Fruit fly (Drosophila melanogaster): ENCODE measurements around the gene vig2.
A peak's percentile ranks its signal among the peaks of the same experiment; 100 is the strongest.

Gene vig2

dm6 chr3R:25168259-25168972 is 45.2 kb downstream of the vig2 start (continued):
- TF ChIP-seq hkb (optimal IDR thresholded peaks at IDR 0.05) (no peak), hkb (GFP tag; IDR thresholded peaks at IDR 0.05) (peak; percentile 37), CG18262 (tag; optimal IDR thresholded peaks at IDR 0.05) (peak; percentile 55), Sox100B (GFP tag; optimal IDR thresholded peaks at IDR 0.05) (peak; percentile 48), Ssrp (tag; optimal IDR thresholded peaks at IDR 0.05) (peak; percentile 31), CG6683 (GFP tag; optimal IDR thresholded peaks at IDR 0.05) (peak; percentile 34), sens-2 (GFP tag; IDR thresholded peaks at IDR 0.05) (no peak), CG7745 (tag; optimal IDR thresholded peaks at IDR 0.05) (no peak), D19A (tag; optimal IDR thresholded peaks at IDR 0.05) (peak; percentile 30), CG10543 (GFP tag; optimal IDR thresholded peaks at IDR 0.05) (no peak), CG9932 (GFP tag; IDR thresholded peaks at IDR 0.05) (0 out of 2 replicates have a peak, but pooled peaks have one; percentile 13), CG9215 (GFP tag; IDR thresholded peaks at IDR 0.05) (peak; percentile 50), CG2129 (GFP tag; IDR thresholded peaks at IDR 0.05; ENCODE audit: partially characterized antibody) (no peak), HHEX (GFP tag; optimal IDR thresholded peaks at IDR 0.05) (peak; percentile 49), CG17385 (GFP tag; optimal IDR thresholded peaks at IDR 0.05) (peak; percentile 44), bcd (GFP tag; optimal IDR thresholded peaks at IDR 0.05) (peak; percentile 43), dmrt99B (tag; optimal IDR thresholded peaks at IDR 0.05) (peak; percentile 68), E2f1 (GFP tag; IDR thresholded peaks at IDR 0.05) (peak; percentile 31; the same call in 1 of the 2 replicates), CG7963 (GFP tag; IDR thresholded peaks at IDR 0.05; ENCODE audit: partially characterized antibody) (no peak), klu (GFP tag; IDR thresholded peaks at IDR 0.05) (no peak), CG7556 (GFP tag; optimal IDR thresholded peaks at IDR 0.05) (peak; percentile 76), crol (GFP tag; IDR thresholded peaks at IDR 0.05) (0 out of 2 replicates have a peak, but pooled peaks have one; percentile 1), CG10147 (GFP tag; optimal IDR thresholded peaks at IDR 0.05) (peak; percentile 33), Fer3 (tag; optimal IDR thresholded peaks at IDR 0.05) (peak; percentile 29), Dip3 (GFP tag; optimal IDR thresholded peaks at IDR 0.05) (peak; percentile 32), lilli (GFP tag; optimal IDR thresholded peaks at IDR 0.05) (peak; percentile 60), CG11456 (GFP tag; IDR thresholded peaks at IDR 0.05) (peak; percentile 48; the same call in 1 of the 3 replicates), pan (optimal IDR thresholded peaks at IDR 0.05) (no peak), pan (GFP tag; optimal IDR thresholded peaks at IDR 0.05 in 1 of 2, IDR thresholded peaks at IDR 0.05 in 1 of 2) (no peak), CG1024 (GFP tag; IDR thresholded peaks at IDR 0.05) (no peak), slbo (GFP tag; IDR thresholded peaks at IDR 0.05) (peak; percentile 51), CG18599 (GFP tag; optimal IDR thresholded peaks at IDR 0.05) (peak; percentile 69), kay (GFP tag; optimal IDR thresholded peaks at IDR 0.05) (peak; percentile 14), CG30403 (GFP tag; optimal IDR thresholded peaks at IDR 0.05) (peak; percentile 49), CG13894 (tag; optimal IDR thresholded peaks at IDR 0.05) (no peak), phol (tag; optimal IDR thresholded peaks at IDR 0.05) (peak; percentile 54), CG13775 (GFP tag; optimal IDR thresholded peaks at IDR 0.05) (peak; percentile 43), CG3163 (GFP tag; optimal IDR thresholded peaks at IDR 0.05) (no peak), CG13624 (GFP tag; optimal IDR thresholded peaks at IDR 0.05) (peak; percentile 38), so (GFP tag; IDR thresholded peaks at IDR 0.05) (no peak), ham (GFP tag; IDR thresholded peaks at IDR 0.05) (no peak), tgo (GFP tag; IDR thresholded peaks at IDR 0.05) (peak; percentile 44; the same call in 1 of the 3 replicates), CG10209 (GFP tag; optimal IDR thresholded peaks at IDR 0.05) (peak; percentile 23), sug (tag; optimal IDR thresholded peaks at IDR 0.05) (peak; percentile 23), Med (GFP tag) (peak; percentile 46), Bgb (GFP tag; IDR thresholded peaks at IDR 0.05; ENCODE audit: partially characterized antibody) (no peak), CG16863 (GFP tag; optimal IDR thresholded peaks at IDR 0.05) (peak; percentile 11), CG2889 (GFP tag; IDR thresholded peaks at IDR 0.05) (no peak), exex (tag; optimal IDR thresholded peaks at IDR 0.05) (no peak), Dfd (GFP tag; optimal IDR thresholded peaks at IDR 0.05) (no peak)
